Fruit fly (Drosophila melanogaster) whole organism, prepupa: Measurements from ENCODE around the gene XNP.

Experiments used
- Blimp-1 ChIP-seq: fragments of 200-800 bp; sonication (Bioruptor generic); optimal IDR thresholded peaks from 3 replicates; lab custom pipeline; 2017; ENCODE audit warnings: missing biosample characterization, missing genetic modification characterization, mild to moderate bottlenecking, moderate library complexity, missing genetic modification reagents
- CG10631 ChIP-seq: fragments of 200-800 bp; sonication (Bioruptor generic); optimal IDR thresholded peaks from 2 replicates; lab custom pipeline; 2016; ENCODE audit warnings: missing biosample characterization, missing genetic modification characterization
- CG11902 ChIP-seq: fragments of 200-800 bp; sonication (Bioruptor generic); optimal IDR thresholded peaks from 3 replicates; lab custom pipeline; 2016; ENCODE audit warnings: missing biosample characterization, missing genetic modification characterization
- CG15336 ChIP-seq: fragments of 200-800 bp; sonication (Bioruptor generic); IDR thresholded peaks from 2 replicates; pipeline ENCODE4 v1.3.6; 2022; ENCODE audit warnings: missing biosample characterization, missing genetic modification characterization
- CG1621 ChIP-seq: fragments of 200-800 bp; sonication (Bioruptor generic); optimal IDR thresholded peaks from 3 replicates; lab custom pipeline; 2018; ENCODE audit warnings: missing biosample characterization, mild to moderate bottlenecking, missing genetic modification characterization
- CG16779 ChIP-seq: fragments of 200-800 bp; sonication (Bioruptor generic); optimal IDR thresholded peaks from 3 replicates; lab custom pipeline; 2017; ENCODE audit warnings: missing biosample characterization, mild to moderate bottlenecking, missing genetic modification characterization
- CG3032 ChIP-seq: fragments of 200-800 bp; optimal IDR thresholded peaks from 2 replicates; lab custom pipeline; 2019; ENCODE audit warnings: missing biosample characterization, mild to moderate bottlenecking, missing genetic modification characterization, moderate library complexity
- CG31627 ChIP-seq: fragments of 200-800 bp; sonication (Bioruptor generic); optimal IDR thresholded peaks from 3 replicates; lab custom pipeline; 2016; ENCODE audit warnings: missing biosample characterization, missing genetic modification characterization
- CG32006 ChIP-seq: fragments of 200-800 bp; sonication (Bioruptor generic); optimal IDR thresholded peaks from 3 replicates; lab custom pipeline; 2017; ENCODE audit warnings: missing biosample characterization, mild to moderate bottlenecking, missing genetic modification characterization
- CG34406 ChIP-seq: fragments of 200-800 bp; sonication (Bioruptor generic); optimal IDR thresholded peaks from 3 replicates; lab custom pipeline; 2016; ENCODE audit warnings: missing biosample characterization, missing genetic modification characterization
- CG4318 ChIP-seq: fragments of 200-800 bp; sonication (Bioruptor generic); optimal IDR thresholded peaks from 3 replicates; lab custom pipeline; 2017; ENCODE audit warnings: missing biosample characterization, mild to moderate bottlenecking, missing genetic modification characterization
- CG6163 ChIP-seq: fragments of 200-800 bp; sonication (Bioruptor generic); IDR thresholded peaks from 3 replicates; pipeline ENCODE4 v1.3.6; 2022; ENCODE audit warnings: missing biosample characterization, missing genetic modification characterization
- CG6276 ChIP-seq: fragments of 200-800 bp; sonication (Bioruptor generic); optimal IDR thresholded peaks from 2 replicates; lab custom pipeline; 2017; ENCODE audit warnings: missing biosample characterization, mild to moderate bottlenecking, missing genetic modification characterization
- CG6808 ChIP-seq: fragments of 200-800 bp; sonication (Bioruptor generic); optimal IDR thresholded peaks from 3 replicates; lab custom pipeline; 2017; ENCODE audit warnings: missing biosample characterization, missing genetic modification characterization, mild to moderate bottlenecking, moderate library complexity, missing genetic modification reagents
- CG6854 ChIP-seq: fragments of 200-800 bp; sonication (Bioruptor generic); optimal IDR thresholded peaks from 2 replicates; lab custom pipeline; 2017; ENCODE audit warnings: missing biosample characterization, mild to moderate bottlenecking, missing genetic modification characterization
- CG8119 ChIP-seq: fragments of 200-800 bp; sonication (Bioruptor generic); IDR thresholded peaks from 3 replicates; pipeline ENCODE4 v1.3.6; 2022; ENCODE audit warnings: missing biosample characterization, missing genetic modification characterization
- CG8319 ChIP-seq: fragments of 200-800 bp; sonication (Bioruptor generic); optimal IDR thresholded peaks from 3 replicates; lab custom pipeline; 2016; ENCODE audit warnings: missing biosample characterization, missing genetic modification characterization
- CG8632 ChIP-seq: fragments of 200-800 bp; sonication (Bioruptor generic); optimal IDR thresholded peaks from 3 replicates; lab custom pipeline; 2016; ENCODE audit warnings: missing biosample characterization, missing genetic modification characterization
- CG9139 ChIP-seq: fragments of 200-800 bp; sonication (Bioruptor generic); optimal IDR thresholded peaks from 3 replicates; lab custom pipeline; 2017; ENCODE audit warnings: missing biosample characterization, mild to moderate bottlenecking, missing genetic modification characterization
- Eip75B ChIP-seq: fragments of 200-800 bp; sonication (Bioruptor generic); optimal IDR thresholded peaks from 3 replicates; lab custom pipeline; 2016; ENCODE audit warnings: missing biosample characterization, missing genetic modification characterization
- Eip78C ChIP-seq: fragments of 200-800 bp; sonication (Bioruptor generic); peaks from one replicate; lab custom pipeline; 2016; ENCODE audit warnings: missing biosample characterization, missing genetic modification characterization
- Eip93F ChIP-seq: fragments of 200-800 bp; sonication (Bioruptor generic); optimal IDR thresholded peaks from 2 replicates; lab custom pipeline; 2016; ENCODE audit warnings: missing biosample characterization, mild to moderate bottlenecking, missing genetic modification characterization
- Ets21C ChIP-seq: fragments of 200-800 bp; sonication (Bioruptor generic); optimal IDR thresholded peaks from 3 replicates; lab custom pipeline; 2016; ENCODE audit warnings: missing biosample characterization, missing genetic modification characterization
- Ets96B ChIP-seq: fragments of 200-800 bp; optimal IDR thresholded peaks from 2 replicates; lab custom pipeline; 2019; ENCODE audit warnings: missing biosample characterization, mild to moderate bottlenecking, missing genetic modification characterization, moderate library complexity
- Gug ChIP-seq: fragments of 200-800 bp; sonication (Bioruptor generic); IDR thresholded peaks from 2 replicates; pipeline ENCODE4 v1.3.6; 2022; ENCODE audit warnings: missing biosample characterization, missing genetic modification characterization
- Hr38 ChIP-seq: sonication (Bioruptor generic); optimal IDR thresholded peaks from 2 replicates; lab custom pipeline; 2016; ENCODE audit warnings: missing biosample characterization, missing genetic modification characterization
- Hr39 ChIP-seq: fragments of 200-800 bp; sonication (Bioruptor generic); optimal IDR thresholded peaks from 2 replicates; lab custom pipeline; 2016; ENCODE audit warnings: missing biosample characterization, missing genetic modification characterization
- Lpt ChIP-seq: fragments of 200-800 bp; sonication (Bioruptor generic); optimal IDR thresholded peaks from 3 replicates; lab custom pipeline; 2016; ENCODE audit warnings: missing biosample characterization, missing genetic modification characterization
- Met ChIP-seq: fragments of 200-800 bp; sonication (Bioruptor generic); optimal IDR thresholded peaks from 3 replicates; lab custom pipeline; 2016; ENCODE audit warnings: missing biosample characterization, missing genetic modification characterization
- OdsH ChIP-seq: fragments of 200-800 bp; sonication (Bioruptor generic); optimal IDR thresholded peaks from 3 replicates; lab custom pipeline; 2016; ENCODE audit warnings: missing biosample characterization, missing genetic modification characterization
- Smox ChIP-seq: fragments of 200-800 bp; sonication (Bioruptor generic); optimal IDR thresholded peaks from 3 replicates; lab custom pipeline; 2016; ENCODE audit warnings: missing biosample characterization, missing genetic modification characterization
- Sox102F ChIP-seq: fragments of 200-800 bp; sonication (Bioruptor generic); optimal IDR thresholded peaks from 2 replicates; lab custom pipeline; 2016; ENCODE audit warnings: missing biosample characterization, mild to moderate bottlenecking, missing genetic modification characterization
- Sox14 ChIP-seq: fragments of 200-800 bp; sonication (Bioruptor generic); optimal IDR thresholded peaks from 3 replicates; lab custom pipeline; 2016; ENCODE audit warnings: missing biosample characterization, missing genetic modification characterization
- Sox15 ChIP-seq: fragments of 200-800 bp; sonication (Bioruptor generic); optimal IDR thresholded peaks from 3 replicates; lab custom pipeline; 2016; ENCODE audit warnings: missing biosample characterization, missing genetic modification characterization
- achi ChIP-seq: fragments of 200-800 bp; sonication (Bioruptor generic); optimal IDR thresholded peaks from 3 replicates; lab custom pipeline; 2016; ENCODE audit warnings: missing biosample characterization, missing genetic modification characterization
- acj6 ChIP-seq: fragments of 200-800 bp; sonication (Bioruptor generic); optimal IDR thresholded peaks from 3 replicates; lab custom pipeline; 2016; ENCODE audit warnings: missing biosample characterization, missing genetic modification characterization
- cyc ChIP-seq: fragments of 200-800 bp; sonication (Bioruptor generic); optimal IDR thresholded peaks from 3 replicates; lab custom pipeline; 2016; ENCODE audit warnings: missing biosample characterization, missing genetic modification characterization
- dac ChIP-seq: fragments of 200-800 bp; sonication (Bioruptor generic); optimal IDR thresholded peaks from 2 replicates; lab custom pipeline; 2017; ENCODE audit warnings: missing biosample characterization, mild to moderate bottlenecking, missing genetic modification characterization
- eg ChIP-seq: fragments of 200-800 bp; sonication (Bioruptor generic); IDR thresholded peaks from 3 replicates; pipeline ENCODE4 v1.3.6; 2022; ENCODE audit warnings: missing biosample characterization, missing genetic modification characterization
- esn ChIP-seq: fragments of 200-800 bp; sonication (Bioruptor generic); optimal IDR thresholded peaks from 2 replicates; lab custom pipeline; 2016; ENCODE audit warnings: missing biosample characterization, mild to moderate bottlenecking, missing genetic modification characterization, moderate library complexity
- fd59A ChIP-seq: fragments of 200-800 bp; sonication (Bioruptor generic); optimal IDR thresholded peaks from 2 replicates; lab custom pipeline; 2017; ENCODE audit warnings: missing biosample characterization, mild to moderate bottlenecking, missing genetic modification characterization, missing genetic modification reagents
- pdm3 ChIP-seq: fragments of 200-800 bp; sonication (Bioruptor generic); optimal IDR thresholded peaks from 3 replicates; lab custom pipeline; 2016; ENCODE audit warnings: missing biosample characterization, missing genetic modification characterization
- salr ChIP-seq, 2 experiments: fragments of 200-800 bp; sonication (Bioruptor generic); optimal IDR thresholded peaks; 3 replicates each; lab custom pipeline; 2016 to 2018; ENCODE audit warnings: missing biosample characterization in 2 of 2, missing genetic modification characterization in 2 of 2, mild to moderate bottlenecking in 1 of 2
- spab ChIP-seq: fragments of 200-800 bp; sonication (Bioruptor generic); optimal IDR thresholded peaks from 2 replicates; lab custom pipeline; 2017; ENCODE audit warnings: missing biosample characterization, mild to moderate bottlenecking, missing genetic modification characterization, missing genetic modification reagents
- ss ChIP-seq, 2 experiments: fragments of 200-800 bp; sonication (Bioruptor generic); optimal IDR thresholded peaks; 2 replicates in 1 of 2; 3 replicates in 1 of 2; lab custom pipeline; 2017 to 2018; ENCODE audit warnings: mild to moderate bottlenecking in 2 of 2, missing biosample characterization in 2 of 2, missing genetic modification characterization in 2 of 2, moderate library complexity in 1 of 2
- svp ChIP-seq: fragments of 200-800 bp; sonication (Bioruptor generic); peaks from one replicate; lab custom pipeline; 2016; ENCODE audit warnings: missing biosample characterization, missing genetic modification characterization
- topi ChIP-seq: fragments of 200-800 bp; sonication (Bioruptor generic); optimal IDR thresholded peaks from 3 replicates; lab custom pipeline; 2016; ENCODE audit warnings: missing biosample characterization, missing genetic modification characterization
- vri ChIP-seq: fragments of 200-800 bp; sonication (Bioruptor generic); optimal IDR thresholded peaks from 3 replicates; lab custom pipeline; 2016; ENCODE audit warnings: missing biosample characterization, mild to moderate bottlenecking, missing genetic modification characterization

XNP gene

DNA sequence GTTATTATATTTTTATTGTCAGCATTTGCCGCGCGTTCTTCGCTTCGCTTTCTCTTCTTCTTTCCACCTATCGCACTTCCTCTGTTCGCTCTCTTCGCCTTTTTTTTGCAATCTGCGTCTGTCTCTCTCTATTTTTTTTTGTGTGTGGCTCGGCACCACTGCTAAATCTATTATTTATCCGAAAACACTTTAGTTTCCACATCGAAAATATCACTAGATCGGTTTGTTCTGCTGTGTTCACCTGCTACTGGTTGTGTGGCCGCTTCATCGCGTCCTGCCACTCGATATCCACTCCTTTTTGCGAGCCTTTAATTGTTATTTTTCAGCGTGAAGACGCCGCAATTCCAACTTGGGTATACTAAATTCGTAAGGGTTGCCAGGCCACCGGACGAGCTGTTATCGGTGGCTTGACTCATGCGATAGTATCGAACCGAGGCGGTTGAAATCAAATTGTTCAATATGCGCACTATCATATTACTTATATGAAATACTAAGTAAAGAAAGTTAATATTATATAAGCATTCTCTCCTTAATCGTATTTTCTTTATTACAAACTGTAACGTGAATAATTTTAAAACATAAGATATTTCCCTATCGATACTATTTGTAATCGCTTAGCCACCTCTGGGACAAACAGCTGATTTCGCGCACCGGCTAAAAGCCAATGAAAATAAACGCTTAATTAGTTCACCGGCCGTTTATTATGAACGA lies at the start of gene XNP, which contains the start of the genes CG42488 and CG5116 (continued):
- no peak for TF ChIP-seq Sox15 (GFP tag; lab: Kevin White, UChicago)
- TF ChIP-seq spab (GFP tag; lab: Kevin White, UChicago) = peak; percentile 80
- TF ChIP-seq CG31627 = peak; percentile 35
- no peak for TF ChIP-seq Hr39 (GFP tag; lab: Kevin White, UChicago)
- TF ChIP-seq CG1621 (tag; lab: Kevin White, UChicago) = peak; percentile 63
- peak; percentile 57 for TF ChIP-seq Sox14 (GFP tag; lab: Kevin White, UChicago)
- peak; percentile 75 for TF ChIP-seq CG8119 (GFP tag; lab: Robert Waterston, UW)
- peak; percentile 51 for TF ChIP-seq Eip78C (GFP tag; lab: Kevin White, UChicago)
- no peak for TF ChIP-seq Hr38

dm6 chr3R:25531905-25532387 lies 49.3 kb upstream of the XNP start:
- TF ChIP-seq CG10631 (GFP tag; lab: Kevin White, UChicago) (peak; percentile 82), cyc (GFP tag; lab: Kevin White, UChicago) (peak; percentile 59), Hr39 (GFP tag; lab: Kevin White, UChicago) (peak; percentile 51), CG16779 (tag; lab: Kevin White, UChicago) (peak; percentile 86), pdm3 (GFP tag; lab: Kevin White, UChicago) (peak; percentile 86), dac (GFP tag; lab: Kevin White, UChicago) (peak; percentile 82), CG34406 (GFP tag; lab: Kevin White, UChicago) (peak; percentile 44), svp (GFP tag; lab: Kevin White, UChicago) (no peak), Lpt (GFP tag; lab: Kevin White, UChicago) (peak; percentile 92), CG9139 (GFP tag; lab: Kevin White, UChicago) (peak; percentile 96), Blimp-1 (no peak), Hr38 (no peak), Eip75B (GFP tag; lab: Kevin White, UChicago) (peak; percentile 86), CG6808 (GFP tag; lab: Kevin White, UChicago) (peak; percentile 90), OdsH (GFP tag; lab: Kevin White, UChicago) (peak; percentile 82), Ets21C (GFP tag; lab: Kevin White, UChicago) (peak; percentile 8), CG32006 (GFP tag; lab: Kevin White, UChicago) (peak; percentile 86), CG8319 (peak; percentile 46), salr (GFP tag; optimal IDR thresholded peaks at IDR 0.05; lab: Kevin White, UChicago) (peak; percentile 59 to 73), vri (peak; percentile 19), Sox14 (GFP tag; lab: Kevin White, UChicago) (peak; percentile 72), ss (GFP tag; optimal IDR thresholded peaks at IDR 0.05; lab: Kevin White, UChicago) (peak; percentile 96 to 98), fd59A (GFP tag; lab: Kevin White, UChicago) (peak; percentile 62), CG3032 (tag; lab: Kevin White, UChicago) (peak; percentile 49), achi (peak; percentile 83), Sox102F (GFP tag; lab: Kevin White, UChicago) (peak; percentile 19), topi (GFP tag; lab: Kevin White, UChicago) (peak; percentile 55), CG6163 (GFP tag; lab: Robert Waterston, UW) (peak; percentile 94), CG1621 (tag; lab: Kevin White, UChicago) (peak; percentile 77), CG6276 (GFP tag; lab: Kevin White, UChicago) (peak; percentile 77), Smox (GFP tag; lab: Kevin White, UChicago) (no peak), CG8119 (GFP tag; lab: Robert Waterston, UW) (peak; percentile 91), CG6854 (GFP tag; lab: Kevin White, UChicago) (no peak), Met (GFP tag; lab: Kevin White, UChicago) (peak; percentile 19), Eip93F (GFP tag; lab: Kevin White, UChicago) (no peak), CG11902 (GFP tag; lab: Kevin White, UChicago) (peak; percentile 71), CG8632 (GFP tag; lab: Kevin White, UChicago) (peak; percentile 54), esn (peak; percentile 33), eg (GFP tag; lab: Robert Waterston, UW) (peak; percentile 92), acj6 (GFP tag; lab: Kevin White, UChicago) (peak; percentile 74), CG31627 (peak; percentile 47), CG4318 (GFP tag; lab: Kevin White, UChicago) (peak; percentile 72), CG15336 (GFP tag; lab: Robert Waterston, UW) (peak; percentile 91), Gug (GFP tag; lab: Robert Waterston, UW) (peak; percentile 75), Ets96B (tag; lab: Kevin White, UChicago) (peak; percentile 49)
